Worm (Caenorhabditis elegans) whole organism, young adult: Measurements from ENCODE around the gene C17C3.15.

ENCODE experiments used
- F33H1.4 ChIP-seq: fragments of 200-800 bp; sonication (Bioruptor generic); IDR thresholded peaks from 2 replicates; pipeline ENCODE4 v1.3.6; 2022; ENCODE audit warnings: missing genetic modification reagents, missing genetic modification characterization, missing compliant biosample characterization
- F39B2.1 ChIP-seq: fragments of 200-800 bp; sonication (Bioruptor generic); IDR thresholded peaks from 2 replicates; pipeline ENCODE4 v1.3.6; 2022; ENCODE audit warnings: missing genetic modification reagents, missing genetic modification characterization, missing compliant biosample characterization
- F57A8.1 ChIP-seq: fragments of 200-800 bp; sonication (Bioruptor generic); optimal IDR thresholded peaks from 2 replicates; lab custom pipeline; 2018; ENCODE audit warnings: mild to moderate bottlenecking, missing genetic modification characterization, moderate library complexity, missing compliant biosample characterization
- Y79H2A.3 ChIP-seq: fragments of 200-800 bp; sonication (Bioruptor generic); conservative IDR thresholded peaks from 2 replicates; pipeline ENCODE4 v1.3.6; 2022; ENCODE audit warnings: missing genetic modification reagents, missing genetic modification characterization, missing compliant biosample characterization
- ZK185.1 ChIP-seq: sonication (generic microtip); optimal IDR thresholded peaks from 2 replicates; lab custom pipeline; 2016; ENCODE audit warnings: mild to moderate bottlenecking, missing genetic modification characterization, missing compliant biosample characterization; ENCODE audit not compliant: poor library complexity, severe bottlenecking
- attf-3 ChIP-seq: fragments of 200-800 bp; sonication (Bioruptor generic); conservative IDR thresholded peaks from 2 replicates; pipeline ENCODE4 v1.3.6; 2022; ENCODE audit warnings: missing genetic modification reagents, missing genetic modification characterization, missing compliant biosample characterization
- bed-1 ChIP-seq: fragments of 200-800 bp; sonication (Bioruptor generic); IDR thresholded peaks from 2 replicates; pipeline ENCODE4 v1.3.6; 2022; ENCODE audit warnings: missing genetic modification reagents, missing genetic modification characterization, missing compliant biosample characterization
- dpl-1 ChIP-seq: fragments of 150-350 bp; optimal IDR thresholded peaks from 2 replicates; lab custom pipeline; 2014; ENCODE audit warnings: missing biosample characterization, missing genetic modification reagents, missing genetic modification characterization
- egl-44 ChIP-seq: fragments of 200-800 bp; sonication (Bioruptor generic); IDR thresholded peaks from 2 replicates; pipeline ENCODE4 v1.3.6; 2022; ENCODE audit warnings: missing genetic modification reagents, missing genetic modification characterization, missing compliant biosample characterization
- fkh-3 ChIP-seq: sonication (generic microtip); optimal IDR thresholded peaks from 2 replicates; lab custom pipeline; 2016; ENCODE audit warnings: mild to moderate bottlenecking, missing genetic modification characterization, missing compliant biosample characterization
- hlh-26 ChIP-seq: fragments of 200-800 bp; sonication (Bioruptor generic); conservative IDR thresholded peaks from 2 replicates; pipeline ENCODE4 v1.3.6; 2022; ENCODE audit warnings: missing genetic modification reagents, missing genetic modification characterization, missing compliant biosample characterization
- hmg-20 ChIP-seq: fragments of 200-800 bp; sonication (Bioruptor generic); IDR thresholded peaks from 2 replicates; pipeline ENCODE4 v1.3.6; 2022; ENCODE audit warnings: missing genetic modification reagents, missing genetic modification characterization, missing compliant biosample characterization
- lin-35 ChIP-seq, 3 experiments: fragments of 150-350 bp in 2 of 3; sonication (generic microtip) in 1 of 3; optimal IDR thresholded peaks; 2 replicates each; lab custom pipeline; 2014 to 2018; ENCODE audit warnings: missing biosample characterization in 3 of 3, missing genetic modification characterization in 3 of 3, missing genetic modification reagents in 3 of 3
- madf-3 ChIP-seq: fragments of 200-800 bp; sonication (Bioruptor generic); IDR thresholded peaks from 2 replicates; pipeline ENCODE4 v1.3.6; 2022; ENCODE audit warnings: missing genetic modification reagents, missing genetic modification characterization, missing compliant biosample characterization
- madf-6 ChIP-seq: fragments of 200-800 bp; sonication (Bioruptor generic); IDR thresholded peaks from 2 replicates; pipeline ENCODE4 v1.3.6; 2022; ENCODE audit warnings: missing genetic modification reagents, missing genetic modification characterization, missing compliant biosample characterization
- nfya-2 ChIP-seq: fragments of 200-800 bp; sonication (Bioruptor generic); IDR thresholded peaks from 2 replicates; pipeline ENCODE4 v1.3.6; 2022; ENCODE audit warnings: missing genetic modification reagents, missing genetic modification characterization, missing compliant biosample characterization
- nhr-80 ChIP-seq: sonication (generic microtip); optimal IDR thresholded peaks from 2 replicates; lab custom pipeline; 2016; ENCODE audit warnings: missing genetic modification characterization, missing compliant biosample characterization
- rec-8 ChIP-seq, 2 experiments: sonication (generic microtip); optimal IDR thresholded peaks; 2 replicates each; lab custom pipeline; 2016; ENCODE audit warnings: mild to moderate bottlenecking in 2 of 2, missing genetic modification characterization in 2 of 2, missing genetic modification reagents in 2 of 2, missing genotype in 2 of 2, missing biosample characterization in 1 of 2, missing compliant biosample characterization in 1 of 2, moderate library complexity in 1 of 2
- sea-2 ChIP-seq: fragments of 200-800 bp; sonication (Bioruptor generic); IDR thresholded peaks from 2 replicates; pipeline ENCODE4 v1.3.6; 2022; ENCODE audit warnings: missing genetic modification characterization, missing compliant biosample characterization
- snpc-3.4 ChIP-seq: sonication (generic microtip); optimal IDR thresholded peaks from 2 replicates; lab custom pipeline; 2017; ENCODE audit warnings: missing genetic modification characterization, mild to moderate bottlenecking, missing compliant biosample characterization, antibody characterized with exemption, moderate library complexity, missing genotype, missing genetic modification reagents
- snpc-4 ChIP-seq, 5 experiments: fragments of 150-350 bp in 1 of 5; sonication (generic microtip) in 4 of 5; optimal IDR thresholded peaks; 2 replicates each; lab custom pipeline; 2014 to 2018; ENCODE audit warnings: missing genetic modification characterization in 5 of 5, missing biosample characterization in 3 of 5, antibody characterized with exemption in 2 of 5, mild to moderate bottlenecking in 2 of 5, missing compliant biosample characterization in 2 of 5, missing genotype in 2 of 5, moderate library complexity in 2 of 5, missing genetic modification reagents in 1 of 5

C17C3.15 gene

ce11 chrII:5607756-5608155, 37.3 kb downstream of the C17C3.15 start, which contains the start of gene C17G10.7 (continued):
- TF ChIP-seq egl-44 (GFP tag; lab: Robert Waterston, UW) (no peak), attf-3 (GFP tag; lab: Robert Waterston, UW) (no peak)

- no peak for TF ChIP-seq nfya-2 (GFP tag; lab: Robert Waterston, UW)
- TF ChIP-seq nhr-80, result no peak
- TF ChIP-seq Y79H2A.3 (GFP tag; lab: Robert Waterston, UW), result no peak
- TF ChIP-seq madf-3, result 0 out of 2 replicates have a peak, but pooled peaks have one; percentile 28
- TF ChIP-seq fkh-3 (tag; lab: Kevin White, UChicago), result no peak
- peak; percentile 15; the same call in 1 of the 2 replicates for TF ChIP-seq madf-6 (GFP tag; lab: Robert Waterston, UW)
- TF ChIP-seq rec-8 (tag; optimal IDR thresholded peaks at IDR 0.05; lab: Kevin White, UChicago), result no peak
- TF ChIP-seq bed-1 (GFP tag; lab: Robert Waterston, UW), result no peak
- peak; percentile 49 for TF ChIP-seq snpc-3.4
- TF ChIP-seq hmg-20, result no peak
- TF ChIP-seq snpc-4 (GFP tag; optimal IDR thresholded peaks at IDR 0.05; lab: Kevin White, UChicago), result no peak
- TF ChIP-seq snpc-4 (tag; optimal IDR thresholded peaks at IDR 0.05; lab: Kevin White, UChicago), result peak in 2 of 4 experiments; percentile 37 to 39
- no peak for TF ChIP-seq F57A8.1 (GFP tag; lab: Kevin White, UChicago)
- TF ChIP-seq lin-35 (GFP tag; optimal IDR thresholded peaks at IDR 0.05; lab: Kevin White, UChicago), result no peak
- TF ChIP-seq F33H1.4 (GFP tag; lab: Robert Waterston, UW), result no peak
- no peak for TF ChIP-seq sea-2 (GFP tag; lab: Robert Waterston, UW)
- no peak for TF ChIP-seq F39B2.1 (GFP tag; lab: Robert Waterston, UW)
- no peak for TF ChIP-seq hlh-26 (GFP tag; lab: Robert Waterston, UW)
- peak; percentile 49 for TF ChIP-seq ZK185.1 (tag; lab: Kevin White, UChicago)
- TF ChIP-seq dpl-1 (GFP tag; lab: Kevin White, UChicago), result no peak
Measured at ce11 chrII:5619298-5619697, 48.8 kb downstream of the C17C3.15 start, which contains the start of gene dhs-6. Gene dhs-6 (minus strand): TSS chrII:5619319.
